Fruit fly (Drosophila melanogaster) whole organism, wandering third instar larva: ENCODE results near the gene Ac3.

Experiments used
- Abd-B ChIP-seq: fragments of >200 bp; optimal IDR thresholded peaks from 2 replicates; lab custom pipeline; 2017; ENCODE audit warnings: missing biosample characterization, missing genetic modification characterization
- CG32264 ChIP-seq: fragments of 200-800 bp; sonication (Bioruptor generic); optimal IDR thresholded peaks from 2 replicates; lab custom pipeline; 2016; ENCODE audit warnings: missing biosample characterization, missing genetic modification characterization
- CG9705 ChIP-seq: fragments of 200-800 bp; sonication (Bioruptor generic); optimal IDR thresholded peaks from 2 replicates; lab custom pipeline; 2018; ENCODE audit warnings: missing biosample characterization, mild to moderate bottlenecking, missing genetic modification characterization
- CrebA ChIP-seq: fragments of 200-800 bp; sonication (Bioruptor generic); optimal IDR thresholded peaks from 2 replicates; lab custom pipeline; 2016; ENCODE audit warnings: missing biosample characterization, mild to moderate bottlenecking, missing genetic modification characterization, borderline replicate concordance
- Dfd ChIP-seq: fragments of >200 bp; optimal IDR thresholded peaks from 2 replicates; lab custom pipeline; 2017; ENCODE audit warnings: missing biosample characterization, missing genetic modification characterization
- Dif ChIP-seq: fragments of 200-275, 200-300 bp; sonication (Bioruptor generic); optimal IDR thresholded peaks from 2 replicates; lab custom pipeline; 2018; ENCODE audit warnings: missing biosample characterization, missing genetic modification characterization; ENCODE audit not compliant: partially characterized antibody
- GATAd ChIP-seq: sonication (Bioruptor generic); optimal IDR thresholded peaks from 2 replicates; lab custom pipeline; 2016; ENCODE audit warnings: missing biosample characterization, missing genetic modification characterization
- HLH106 ChIP-seq: fragments of 200-800 bp; optimal IDR thresholded peaks from 3 replicates; lab custom pipeline; 2019; ENCODE audit warnings: missing biosample characterization, mild to moderate bottlenecking, missing genetic modification characterization, moderate library complexity
- Hnf4 ChIP-seq: fragments of 200-800 bp; sonication (Bioruptor generic); optimal IDR thresholded peaks from 2 replicates; lab custom pipeline; 2016; ENCODE audit warnings: missing biosample characterization, mild to moderate bottlenecking, missing genetic modification characterization
- Hr78 ChIP-seq: fragments of >200 bp; optimal IDR thresholded peaks from 2 replicates; lab custom pipeline; 2017; ENCODE audit warnings: missing biosample characterization, missing genetic modification characterization
- Hr83 ChIP-seq: fragments of 200-300 bp; sonication (Bioruptor generic); optimal IDR thresholded peaks from 2 replicates; lab custom pipeline; 2016; ENCODE audit warnings: missing biosample characterization, mild to moderate bottlenecking, missing genetic modification characterization, moderate library complexity; ENCODE audit not compliant: poor library complexity, severe bottlenecking
- Jra ChIP-seq: sonication (Bioruptor generic); optimal IDR thresholded peaks from 2 replicates; lab custom pipeline; 2016; ENCODE audit warnings: missing biosample characterization, missing genetic modification characterization
- Mio ChIP-seq: sonication (Bioruptor generic); optimal IDR thresholded peaks from 2 replicates; lab custom pipeline; 2016; ENCODE audit warnings: missing biosample characterization, missing genetic modification characterization
- Myc ChIP-seq: fragments of >200 bp; optimal IDR thresholded peaks from 2 replicates; lab custom pipeline; 2017
- N ChIP-seq: fragments of >200 bp; optimal IDR thresholded peaks from 2 replicates; lab custom pipeline; 2018; ENCODE audit warnings: missing biosample characterization, missing external identifiers, missing genetic modification characterization
- OdsH ChIP-seq: fragments of 200-800 bp; sonication (Bioruptor generic); optimal IDR thresholded peaks from 2 replicates; lab custom pipeline; 2016; ENCODE audit warnings: missing biosample characterization, mild to moderate bottlenecking, missing genetic modification characterization
- Rel ChIP-seq, 2 experiments: fragments of 200-800 bp; sonication (Bioruptor generic) in 1 of 2; optimal IDR thresholded peaks; 2 replicates in 1 of 2; 3 replicates in 1 of 2; lab custom pipeline; 2016 to 2019; ENCODE audit warnings: mild to moderate bottlenecking in 2 of 2, missing biosample characterization in 2 of 2, missing genetic modification characterization in 2 of 2, moderate library complexity in 1 of 2
- Sp1 ChIP-seq: fragments of 200-800 bp; sonication (Bioruptor generic); optimal IDR thresholded peaks from 3 replicates; lab custom pipeline; 2019; ENCODE audit warnings: missing biosample characterization, mild to moderate bottlenecking, missing genetic modification characterization, moderate library complexity
- Vsx2 ChIP-seq: fragments of 200-300, 225-300 bp; sonication (Bioruptor generic); optimal IDR thresholded peaks from 2 replicates; lab custom pipeline; 2018; ENCODE audit warnings: missing biosample characterization, missing genetic modification characterization; ENCODE audit not compliant: partially characterized antibody
- br ChIP-seq: fragments of 200-800 bp; sonication (Bioruptor generic); optimal IDR thresholded peaks from 2 replicates; lab custom pipeline; 2016; ENCODE audit warnings: missing biosample characterization, missing genetic modification characterization
- brk ChIP-seq: fragments of 200-800 bp; sonication (Bioruptor generic); optimal IDR thresholded peaks from 2 replicates; lab custom pipeline; 2016; ENCODE audit warnings: missing biosample characterization, mild to moderate bottlenecking, missing genetic modification characterization
- dl ChIP-seq, 2 experiments: fragments of 175-275, 200-275 bp in 1 of 2; fragments of 200-275 bp in 1 of 2; sonication (Bioruptor generic); optimal IDR thresholded peaks; lab custom pipeline; 2018; ENCODE audit warnings: mild to moderate bottlenecking in 2 of 2, missing biosample characterization in 2 of 2, missing genetic modification characterization in 2 of 2, moderate library complexity in 2 of 2; ENCODE audit not compliant: partially characterized antibody in 2 of 2, insufficient read depth in 1 of 2
- dmrt93B ChIP-seq: fragments of 200-800 bp; sonication (Bioruptor generic); optimal IDR thresholded peaks from 2 replicates; lab custom pipeline; 2018; ENCODE audit warnings: missing biosample characterization, mild to moderate bottlenecking, missing genetic modification characterization
- dsf ChIP-seq: sonication (Bioruptor generic); optimal IDR thresholded peaks from 2 replicates; lab custom pipeline; 2016; ENCODE audit warnings: missing biosample characterization, missing genetic modification characterization, borderline replicate concordance
- ey ChIP-seq: fragments of 200-800 bp; sonication (Bioruptor generic); optimal IDR thresholded peaks from 2 replicates; lab custom pipeline; 2016; ENCODE audit warnings: missing biosample characterization, missing genetic modification characterization
- foxo ChIP-seq, 2 experiments: fragments of 200-800 bp; sonication (Bioruptor generic); optimal IDR thresholded peaks; 2 replicates in 1 of 2; 3 replicates in 1 of 2; lab custom pipeline; 2016 to 2017; ENCODE audit warnings: missing biosample characterization in 2 of 2, missing genetic modification characterization in 2 of 2
- fru ChIP-seq: fragments of 200-800 bp; sonication (Bioruptor generic); optimal IDR thresholded peaks from 3 replicates; lab custom pipeline; 2016; ENCODE audit warnings: missing biosample characterization, mild to moderate bottlenecking, missing genetic modification characterization
- h ChIP-seq: fragments of 200-800 bp; sonication (Bioruptor generic); optimal IDR thresholded peaks from 3 replicates; lab custom pipeline; 2016; ENCODE audit warnings: missing biosample characterization, mild to moderate bottlenecking, missing genetic modification characterization
- jim ChIP-seq: fragments of 175-275, 200-325 bp; sonication (Bioruptor generic); optimal IDR thresholded peaks from 2 replicates; lab custom pipeline; 2016; ENCODE audit warnings: missing biosample characterization, mild to moderate bottlenecking, missing genetic modification characterization
- lola ChIP-seq: fragments of >200 bp; optimal IDR thresholded peaks from 2 replicates; lab custom pipeline; 2017; ENCODE audit warnings: missing biosample characterization, missing genetic modification characterization
- pan ChIP-seq: fragments of >200 bp; optimal IDR thresholded peaks from 2 replicates; lab custom pipeline; 2017
- psq ChIP-seq: fragments of 200-800 bp; sonication (Bioruptor generic); optimal IDR thresholded peaks from 3 replicates; lab custom pipeline; 2017; ENCODE audit warnings: missing biosample characterization, mild to moderate bottlenecking, missing genetic modification characterization, moderate library complexity
- rgr ChIP-seq: fragments of 200-800 bp; sonication (Bioruptor generic); optimal IDR thresholded peaks from 3 replicates; lab custom pipeline; 2016; ENCODE audit warnings: missing biosample characterization, mild to moderate bottlenecking, missing genetic modification characterization
- sage ChIP-seq: fragments of 200-800 bp; sonication (Bioruptor generic); optimal IDR thresholded peaks from 2 replicates; lab custom pipeline; 2016; ENCODE audit warnings: missing biosample characterization, mild to moderate bottlenecking, missing genetic modification characterization
- sv ChIP-seq: fragments of 200-800 bp; sonication (Bioruptor generic); optimal IDR thresholded peaks from 3 replicates; lab custom pipeline; 2016; ENCODE audit warnings: missing biosample characterization, missing genetic modification characterization
- tai ChIP-seq: sonication (Bioruptor generic); optimal IDR thresholded peaks from 2 replicates; lab custom pipeline; 2016; ENCODE audit warnings: missing biosample characterization, missing genetic modification characterization
- usp ChIP-seq: fragments of >200 bp; optimal IDR thresholded peaks from 2 replicates; lab custom pipeline; 2017; ENCODE audit warnings: missing biosample characterization, missing genetic modification characterization
- woc ChIP-seq: sonication (Bioruptor generic); optimal IDR thresholded peaks from 2 replicates; lab custom pipeline; 2016; ENCODE audit warnings: missing biosample characterization, mild to moderate bottlenecking, missing genetic modification characterization

Gene Ac3

dm6 chr2L:21629149-21629813 is 3.1 kb upstream of the Ac3 start:
- TF ChIP-seq N (GFP tag; lab: Kevin White, UChicago): peak; percentile 75
- no peak for TF ChIP-seq Vsx2 (GFP tag; lab: Kevin White, UChicago)
- TF ChIP-seq psq (GFP tag; lab: Kevin White, UChicago): peak; percentile 33
- TF ChIP-seq GATAd (GFP tag; lab: Kevin White, UChicago): no peak
- TF ChIP-seq Mio: no peak
- no peak for TF ChIP-seq CG9705 (GFP tag; lab: Kevin White, UChicago)
- TF ChIP-seq Hr78: no peak
- TF ChIP-seq brk (GFP tag; lab: Kevin White, UChicago): no peak
- no peak for TF ChIP-seq sv
- no peak for TF ChIP-seq usp (GFP tag; lab: Kevin White, UChicago)
- TF ChIP-seq Hnf4 (GFP tag; lab: Kevin White, UChicago): no peak
- no peak for TF ChIP-seq dmrt93B (GFP tag; lab: Kevin White, UChicago)
- no peak for TF ChIP-seq h (GFP tag; lab: Kevin White, UChicago)
- TF ChIP-seq Dfd: no peak
- TF ChIP-seq CrebA (GFP tag; lab: Kevin White, UChicago): peak; percentile 26
- no peak for TF ChIP-seq Myc (lab: Kevin White, UChicago)
- peak; percentile 38 for TF ChIP-seq sage (GFP tag; lab: Kevin White, UChicago)
- TF ChIP-seq jim (GFP tag; lab: Kevin White, UChicago): peak; percentile 7
- TF ChIP-seq woc: no peak
- no peak for TF ChIP-seq Abd-B (GFP tag; lab: Kevin White, UChicago)
- TF ChIP-seq Rel (GFP tag; optimal IDR thresholded peaks at IDR 0.05; lab: Kevin White, UChicago): no peak
- TF ChIP-seq Rel (tag; optimal IDR thresholded peaks at IDR 0.05; lab: Kevin White, UChicago): no peak
- TF ChIP-seq tai: no peak
- peak; percentile 94 for TF ChIP-seq Hr83
- TF ChIP-seq OdsH (GFP tag; lab: Kevin White, UChicago): no peak
- TF ChIP-seq lola (GFP tag; lab: Kevin White, UChicago): no peak
- peak; percentile 43 for TF ChIP-seq Jra (GFP tag; lab: Kevin White, UChicago)
- peak; percentile 82 for TF ChIP-seq Dif (GFP tag; lab: Kevin White, UChicago)
- no peak for TF ChIP-seq ey (GFP tag; lab: Kevin White, UChicago)
- peak; percentile 52 for TF ChIP-seq fru (GFP tag; lab: Kevin White, UChicago)
- no peak for TF ChIP-seq Sp1
- no peak for TF ChIP-seq pan (lab: Kevin White, UChicago)
- peak in 1 of 2 experiments; percentile 58 for TF ChIP-seq dl (GFP tag; optimal IDR thresholded peaks at IDR 0.05; lab: Kevin White, UChicago; ENCODE audit: insufficient read depth in 1 of 2, partially characterized antibody in 2 of 2)
- no peak for TF ChIP-seq dsf (GFP tag; lab: Kevin White, UChicago)
- no peak for TF ChIP-seq foxo (GFP tag; optimal IDR thresholded peaks at IDR 0.05; lab: Kevin White, UChicago)
- no peak for TF ChIP-seq HLH106 (tag; lab: Kevin White, UChicago)
- no peak for TF ChIP-seq br (GFP tag; lab: Kevin White, UChicago)
- TF ChIP-seq CG32264 (GFP tag; lab: Kevin White, UChicago): no peak
- TF ChIP-seq rgr (GFP tag; lab: Kevin White, UChicago): peak; percentile 43

- TF ChIP-seq tai (peak; percentile 80), Hr83 (peak; percentile 92), Vsx2 (GFP tag; lab: Kevin White, UChicago) (no peak), Abd-B (GFP tag; lab: Kevin White, UChicago) (no peak), HLH106 (tag; lab: Kevin White, UChicago) (peak; percentile 58), psq (GFP tag; lab: Kevin White, UChicago) (peak; percentile 16), CG32264 (GFP tag; lab: Kevin White, UChicago) (no peak), rgr (GFP tag; lab: Kevin White, UChicago) (peak; percentile 73), OdsH (GFP tag; lab: Kevin White, UChicago) (peak; percentile 47), lola (GFP tag; lab: Kevin White, UChicago) (no peak), Jra (GFP tag; lab: Kevin White, UChicago) (peak; percentile 69), dl (GFP tag; optimal IDR thresholded peaks at IDR 0.05; lab: Kevin White, UChicago; ENCODE audit: insufficient read depth in 1 of 2, partially characterized antibody in 2 of 2) (no peak), Hr78 (no peak), CrebA (GFP tag; lab: Kevin White, UChicago) (peak; percentile 6), h (GFP tag; lab: Kevin White, UChicago) (peak; percentile 71), jim (GFP tag; lab: Kevin White, UChicago) (peak; percentile 76), Myc (lab: Kevin White, UChicago) (no peak), CG9705 (GFP tag; lab: Kevin White, UChicago) (peak; percentile 50), Hnf4 (GFP tag; lab: Kevin White, UChicago) (peak; percentile 81), N (GFP tag; lab: Kevin White, UChicago) (no peak), Sp1 (peak; percentile 62), sage (GFP tag; lab: Kevin White, UChicago) (peak; percentile 6), Mio (no peak), dsf (GFP tag; lab: Kevin White, UChicago) (no peak), GATAd (GFP tag; lab: Kevin White, UChicago) (peak; percentile 57), fru (GFP tag; lab: Kevin White, UChicago) (peak; percentile 24), pan (lab: Kevin White, UChicago) (no peak), sv (peak; percentile 71), br (GFP tag; lab: Kevin White, UChicago) (peak; percentile 70), Dif (GFP tag; lab: Kevin White, UChicago) (peak; percentile 58), brk (GFP tag; lab: Kevin White, UChicago) (peak; percentile 56), dmrt93B (GFP tag; lab: Kevin White, UChicago) (peak; percentile 34), ey (GFP tag; lab: Kevin White, UChicago) (peak; percentile 13), foxo (GFP tag; optimal IDR thresholded peaks at IDR 0.05; lab: Kevin White, UChicago) (peak in 1 of 2 experiments; percentile 66), Rel (GFP tag; optimal IDR thresholded peaks at IDR 0.05; lab: Kevin White, UChicago) (no peak), Rel (tag; optimal IDR thresholded peaks at IDR 0.05; lab: Kevin White, UChicago) (no peak), woc (peak; percentile 22)
Measured at dm6 chr2L:21629814-21630562, 2.4 kb upstream of the Ac3 start, which contains the start of gene Df31. Df31 (minus strand) TSS chr2L:21629932.
